Worm (Caenorhabditis elegans) whole organism, L4/young adult: ENCODE measurements around the gene srh-272.

Experiments used
- dao-5 ChIP-seq: sonication (generic microtip); optimal IDR thresholded peaks from 2 replicates; lab custom pipeline; 2016; ENCODE audit warnings: missing genotype, missing genetic modification characterization, moderate library complexity, missing compliant biosample characterization
- him-1 ChIP-seq: sonication (generic microtip); optimal IDR thresholded peaks from 2 replicates; lab custom pipeline; 2016; ENCODE audit warnings: missing genotype, missing genetic modification reagents, missing genetic modification characterization, missing compliant biosample characterization

- TF ChIP-seq him-1 (tag; lab: Kevin White, UChicago) (no peak), dao-5 (tag; lab: Kevin White, UChicago) (no peak)
These were observed 16.7 kb downstream of the srh-272 start, which contains the start of gene str-39 for ce11 chrV:2879801-2880200.
